Worm (Caenorhabditis elegans) whole organism, L4/young adult: ENCODE measurements around the gene ucr-1.

Experiments
- W03F9.2 ChIP-seq: fragments of 150-350 bp; optimal IDR thresholded peaks from 2 replicates; lab custom pipeline; 2014; ENCODE audit warnings: missing biosample characterization, missing genetic modification characterization
- him-1 ChIP-seq: sonication (generic microtip); optimal IDR thresholded peaks from 2 replicates; lab custom pipeline; 2016; ENCODE audit warnings: missing genotype, missing genetic modification reagents, missing genetic modification characterization, missing compliant biosample characterization

ce11 chrIII:5630350-5630749 lies 38.4 kb downstream of the ucr-1 start:
- TF ChIP-seq him-1 (tag; lab: Kevin White, UChicago) (no peak), W03F9.2 (tag; lab: Kevin White, UChicago) (no peak)
